Worm (Caenorhabditis elegans): ENCODE results near the gene msp-81.

DNA sequence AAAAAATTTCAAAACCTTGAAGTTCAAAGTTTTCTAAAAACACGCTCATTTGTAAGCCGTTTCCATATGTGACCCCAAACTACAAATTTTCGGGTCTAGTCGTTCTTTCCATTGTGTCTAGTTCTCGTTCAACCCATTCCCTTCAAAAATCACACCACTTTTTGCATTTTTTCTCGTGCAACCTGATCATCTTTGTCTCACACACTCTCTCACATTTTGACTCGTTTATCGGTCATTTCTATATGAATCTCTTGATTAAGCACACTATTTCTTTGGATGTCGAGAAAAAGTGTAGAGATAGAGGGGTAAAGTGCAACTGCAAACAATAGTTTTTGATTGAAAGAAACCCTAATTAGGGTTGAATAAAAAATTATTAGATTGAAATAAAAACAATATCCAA lies 32.7 kb downstream of the msp-81 start:
- TF ChIP-seq ztf-4 (tag; optimal IDR thresholded peaks at IDR 0.05) (no peak), nhr-23 (tag; optimal IDR thresholded peaks at IDR 0.05) (no peak)

Measured in whole organism, L2 larva.